Fruit fly (Drosophila melanogaster) S2 (cell line): Measurements from ENCODE around the gene CG13694.

Experiments
- CG8478 ChIP-seq: fragments of >200 bp; optimal IDR thresholded peaks from 2 replicates; lab custom pipeline; 2018
- CTCF ChIP-seq, 2 experiments: fragments of >200 bp; optimal IDR thresholded peaks; 2 replicates each; lab custom pipeline; 2018

- TF ChIP-seq CG8478 (lab: Kevin White, UChicago) (no peak), CTCF (optimal IDR thresholded peaks at IDR 0.05; lab: Kevin White, UChicago) (no peak)
Measured at dm6 chr2L:165253-165890, 49.1 kb upstream of the CG13694 start.
